Fruit fly (Drosophila melanogaster) whole organism, embryonic: Measurements from ENCODE around the gene Tmhs.
A peak's percentile ranks its signal among the peaks of the same experiment; 100 is the strongest.

Experiments used
- Adf1 ChIP-seq: fragments of 200-800 bp; sonication (Bioruptor generic); IDR thresholded peaks from 2 replicates; pipeline ENCODE4 v1.3.6; 2022; ENCODE audit warnings: missing biosample characterization, missing genetic modification characterization
- Asciz ChIP-seq: fragments of 200-800 bp; sonication (Bioruptor generic); optimal IDR thresholded peaks from 2 replicates; lab custom pipeline; 2017; ENCODE audit warnings: missing biosample characterization, mild to moderate bottlenecking, missing genetic modification characterization, missing genetic modification reagents
- CG10321 ChIP-seq: fragments of 200-800 bp; sonication (Bioruptor generic); IDR thresholded peaks from 2 replicates; pipeline ENCODE4 v1.3.6; 2022; ENCODE audit warnings: missing biosample characterization, missing genetic modification characterization
- CG11560 ChIP-seq: fragments of 200-800 bp; sonication (Bioruptor generic); IDR thresholded peaks from 3 replicates; pipeline ENCODE4 v1.3.6; 2022; ENCODE audit warnings: missing biosample characterization, missing genetic modification characterization
- CG12104 ChIP-seq: fragments of 200-800 bp; sonication (Bioruptor generic); optimal IDR thresholded peaks from 3 replicates; lab custom pipeline; 2016; ENCODE audit warnings: missing biosample characterization, missing genetic modification characterization
- CG12219 ChIP-seq: fragments of 200-800 bp; sonication (Bioruptor generic); optimal IDR thresholded peaks from 3 replicates; lab custom pipeline; 2018; ENCODE audit warnings: missing biosample characterization, mild to moderate bottlenecking, missing genetic modification characterization
- CG12744 ChIP-seq: fragments of 200-800 bp; sonication (Bioruptor generic); optimal IDR thresholded peaks from 2 replicates; lab custom pipeline; 2016; ENCODE audit warnings: missing biosample characterization, missing genetic modification characterization
- CG13287 ChIP-seq: fragments of 200-800 bp; sonication (Bioruptor generic); IDR thresholded peaks from 2 replicates; pipeline ENCODE4 v1.3.6; 2022; ENCODE audit warnings: missing biosample characterization, missing genetic modification characterization; ENCODE audit not compliant: partially characterized antibody
- CG15073 ChIP-seq: fragments of 200-800 bp; sonication (Bioruptor generic); optimal IDR thresholded peaks from 2 replicates; lab custom pipeline; 2016; ENCODE audit warnings: missing biosample characterization, missing genetic modification characterization
- CG18011 ChIP-seq: fragments of 200-800 bp; sonication (Bioruptor generic); optimal IDR thresholded peaks from 2 replicates; lab custom pipeline; 2017; ENCODE audit warnings: missing biosample characterization, missing genetic modification characterization, mild to moderate bottlenecking, moderate library complexity, missing genotype
- CG1832 ChIP-seq: fragments of 200-800 bp; sonication (Bioruptor generic); optimal IDR thresholded peaks from 2 replicates; lab custom pipeline; 2017; ENCODE audit warnings: missing biosample characterization, mild to moderate bottlenecking, missing genetic modification characterization, inconsistent platforms
- CG2116 ChIP-seq: fragments of 200-800 bp; sonication (Bioruptor generic); optimal IDR thresholded peaks from 3 replicates; lab custom pipeline; 2018; ENCODE audit warnings: missing biosample characterization, mild to moderate bottlenecking, missing genetic modification characterization
- CG30020 ChIP-seq: fragments of 200-800 bp; optimal IDR thresholded peaks from 2 replicates; lab custom pipeline; 2019; ENCODE audit warnings: missing biosample characterization, mild to moderate bottlenecking, missing genetic modification characterization, moderate library complexity
- CG30431 ChIP-seq: fragments of 200-800 bp; sonication (Bioruptor generic); optimal IDR thresholded peaks from 2 replicates; lab custom pipeline; 2017; ENCODE audit warnings: missing biosample characterization, missing genetic modification characterization
- CG3065 ChIP-seq: fragments of 200-800 bp; sonication (Bioruptor generic); optimal IDR thresholded peaks from 2 replicates; lab custom pipeline; 2016; ENCODE audit warnings: missing biosample characterization, missing genetic modification characterization
- CG4328 ChIP-seq: fragments of 200-800 bp; sonication (Bioruptor generic); optimal IDR thresholded peaks from 3 replicates; lab custom pipeline; 2017; ENCODE audit warnings: missing biosample characterization, missing genetic modification reagents, missing genetic modification characterization
- CG5180 ChIP-seq: fragments of 200-800 bp; sonication (Bioruptor generic); optimal IDR thresholded peaks from 3 replicates; lab custom pipeline; 2017; ENCODE audit warnings: missing biosample characterization, missing genetic modification characterization, mild to moderate bottlenecking, moderate library complexity, missing genetic modification reagents
- CG7357 ChIP-seq: fragments of 200-800 bp; sonication (Bioruptor generic); IDR thresholded peaks from 3 replicates; pipeline ENCODE4 v1.3.6; 2022; ENCODE audit warnings: missing biosample characterization, missing genetic modification characterization
- CG7745 ChIP-seq: fragments of 200-800 bp; sonication (Bioruptor generic); optimal IDR thresholded peaks from 2 replicates; lab custom pipeline; 2018; ENCODE audit warnings: missing biosample characterization, mild to moderate bottlenecking, missing genetic modification characterization, moderate library complexity
- CG9932 ChIP-seq: fragments of 200-800 bp; sonication (Bioruptor generic); IDR thresholded peaks from 2 replicates; pipeline ENCODE4 v1.3.6; 2022; ENCODE audit warnings: missing biosample characterization, missing genetic modification characterization
- Doc3 ChIP-seq: fragments of 200-800 bp; sonication (Bioruptor generic); IDR thresholded peaks from 3 replicates; pipeline ENCODE4 v1.3.6; 2022; ENCODE audit warnings: missing biosample characterization, missing genetic modification characterization; ENCODE audit not compliant: partially characterized antibody
- Gsc ChIP-seq: fragments of 200-800 bp; sonication (Bioruptor generic); IDR thresholded peaks from 2 replicates; pipeline ENCODE4 v1.3.6; 2022; ENCODE audit warnings: missing biosample characterization, missing genetic modification characterization
- HHEX ChIP-seq: fragments of 200-800 bp; sonication (Bioruptor generic); optimal IDR thresholded peaks from 3 replicates; lab custom pipeline; 2017; ENCODE audit warnings: missing biosample characterization, mild to moderate bottlenecking, missing genetic modification characterization, missing genetic modification reagents
- HLH54F ChIP-seq: fragments of 200-800 bp; sonication (Bioruptor generic); optimal IDR thresholded peaks from 3 replicates; lab custom pipeline; 2016; ENCODE audit warnings: missing biosample characterization, missing genetic modification characterization
- Hr78 ChIP-seq, 2 experiments: fragments of 200-800 bp in 1 of 2; fragments of >200 bp in 1 of 2; sonication (Bioruptor generic) in 1 of 2; optimal IDR thresholded peaks; 2 replicates each; lab custom pipeline; 2017 to 2019; ENCODE audit warnings: missing biosample characterization in 2 of 2, missing genetic modification characterization in 2 of 2, mild to moderate bottlenecking in 1 of 2, moderate library complexity in 1 of 2
- Lpt ChIP-seq: fragments of >200 bp; optimal IDR thresholded peaks from 2 replicates; lab custom pipeline; 2018; ENCODE audit warnings: missing biosample characterization, missing genetic modification characterization
- Mrtf ChIP-seq: fragments of 200-800 bp; sonication (Bioruptor generic); IDR thresholded peaks from 3 replicates; pipeline ENCODE4 v1.3.6; 2022; ENCODE audit warnings: missing biosample characterization, missing genetic modification characterization
- Nf-YC ChIP-seq: fragments of 200-800 bp; optimal IDR thresholded peaks from 3 replicates; lab custom pipeline; 2019; ENCODE audit warnings: missing biosample characterization, mild to moderate bottlenecking, missing genetic modification characterization, moderate library complexity
- Oli ChIP-seq: fragments of 200-800 bp; sonication (Bioruptor generic); optimal IDR thresholded peaks from 2 replicates; lab custom pipeline; 2018; ENCODE audit warnings: missing biosample characterization, mild to moderate bottlenecking, missing genetic modification characterization, moderate library complexity
- Optix ChIP-seq: fragments of 200-800 bp; sonication (Bioruptor generic); IDR thresholded peaks from 3 replicates; pipeline ENCODE4 v1.3.6; 2022; ENCODE audit warnings: missing biosample characterization, missing genetic modification characterization
- PHDP ChIP-seq: fragments of 200-800 bp; sonication (Bioruptor generic); optimal IDR thresholded peaks from 3 replicates; lab custom pipeline; 2018; ENCODE audit warnings: missing biosample characterization, mild to moderate bottlenecking, missing genetic modification characterization, moderate library complexity
- Ravus ChIP-seq: fragments of 200-800 bp; sonication (Bioruptor generic); IDR thresholded peaks from 2 replicates; pipeline ENCODE4 v1.3.6; 2022; ENCODE audit warnings: missing biosample characterization, missing genetic modification characterization
- Sox102F ChIP-seq: fragments of 200-800 bp; sonication (Bioruptor generic); optimal IDR thresholded peaks from 2 replicates; lab custom pipeline; 2018; ENCODE audit warnings: missing biosample characterization, mild to moderate bottlenecking, missing genetic modification characterization, moderate library complexity
- Tbp ChIP-seq: fragments of >200 bp; optimal IDR thresholded peaks from 2 replicates; lab custom pipeline; 2018; ENCODE audit warnings: missing biosample characterization, missing genetic modification characterization
- Vsx1 ChIP-seq: fragments of 200-800 bp; sonication (Bioruptor generic); optimal IDR thresholded peaks from 2 replicates; lab custom pipeline; 2017; ENCODE audit warnings: missing biosample characterization, mild to moderate bottlenecking, missing genetic modification characterization, missing genetic modification reagents
- ara ChIP-seq: fragments of 200-800 bp; sonication (Bioruptor generic); IDR thresholded peaks from 2 replicates; pipeline ENCODE4 v1.3.6; 2022; ENCODE audit warnings: missing biosample characterization, missing genetic modification characterization
- ash1 ChIP-seq: fragments of 200-800 bp; sonication (Bioruptor generic); optimal IDR thresholded peaks from 2 replicates; lab custom pipeline; 2018; ENCODE audit warnings: missing biosample characterization, mild to moderate bottlenecking, missing genetic modification characterization
- cad ChIP-seq: fragments of >200 bp; optimal IDR thresholded peaks from 2 replicates; lab custom pipeline; 2017; ENCODE audit warnings: missing biosample characterization, missing genetic modification characterization
- cato ChIP-seq: fragments of 200-800 bp; sonication (Bioruptor generic); optimal IDR thresholded peaks from 2 replicates; lab custom pipeline; 2016; ENCODE audit warnings: missing biosample characterization, missing genetic modification characterization, borderline replicate concordance
- ind ChIP-seq: fragments of 200-800 bp; sonication (Bioruptor generic); optimal IDR thresholded peaks from 3 replicates; lab custom pipeline; 2016; ENCODE audit warnings: missing biosample characterization, missing genetic modification characterization
- klu ChIP-seq: fragments of 200-800 bp; sonication (Bioruptor generic); IDR thresholded peaks from 2 replicates; pipeline ENCODE4 v1.3.6; 2022; ENCODE audit warnings: missing biosample characterization, missing genetic modification characterization
- lmd ChIP-seq: fragments of 200-800 bp; sonication (Bioruptor generic); IDR thresholded peaks from 2 replicates; pipeline ENCODE4 v1.3.6; 2022; ENCODE audit warnings: missing biosample characterization, missing genetic modification characterization
- mam ChIP-seq: fragments of 200-800 bp; sonication (Bioruptor generic); optimal IDR thresholded peaks from 3 replicates; lab custom pipeline; 2016; ENCODE audit warnings: missing biosample characterization, missing genetic modification characterization
- sens-2 ChIP-seq: fragments of 200-800 bp; sonication (Bioruptor generic); IDR thresholded peaks from 2 replicates; pipeline ENCODE4 v1.3.6; 2022; ENCODE audit warnings: missing biosample characterization, missing genetic modification characterization
- sisA ChIP-seq: fragments of 200-800 bp; sonication (Bioruptor generic); IDR thresholded peaks from 2 replicates; pipeline ENCODE4 v1.3.6; 2022; ENCODE audit warnings: missing biosample characterization, missing genetic modification characterization
- sna ChIP-seq: fragments of 200-800 bp; sonication (Bioruptor generic); IDR thresholded peaks from 2 replicates; pipeline ENCODE4 v1.3.6; 2022; ENCODE audit warnings: missing biosample characterization, missing genetic modification characterization; ENCODE audit not compliant: partially characterized antibody
- wek ChIP-seq: fragments of 200-800 bp; sonication (Bioruptor generic); optimal IDR thresholded peaks from 3 replicates; lab custom pipeline; 2018; ENCODE audit warnings: missing biosample characterization, mild to moderate bottlenecking, missing genetic modification characterization, moderate library complexity
- yki ChIP-seq: fragments of >200 bp; optimal IDR thresholded peaks from 3 replicates; lab custom pipeline; 2018
- zen2 ChIP-seq: fragments of 200-800 bp; sonication (Bioruptor generic); IDR thresholded peaks from 3 replicates; pipeline ENCODE4 v1.3.6; 2022; ENCODE audit warnings: missing biosample characterization, missing genetic modification characterization; ENCODE audit not compliant: partially characterized antibody

Tmhs gene

DNA sequence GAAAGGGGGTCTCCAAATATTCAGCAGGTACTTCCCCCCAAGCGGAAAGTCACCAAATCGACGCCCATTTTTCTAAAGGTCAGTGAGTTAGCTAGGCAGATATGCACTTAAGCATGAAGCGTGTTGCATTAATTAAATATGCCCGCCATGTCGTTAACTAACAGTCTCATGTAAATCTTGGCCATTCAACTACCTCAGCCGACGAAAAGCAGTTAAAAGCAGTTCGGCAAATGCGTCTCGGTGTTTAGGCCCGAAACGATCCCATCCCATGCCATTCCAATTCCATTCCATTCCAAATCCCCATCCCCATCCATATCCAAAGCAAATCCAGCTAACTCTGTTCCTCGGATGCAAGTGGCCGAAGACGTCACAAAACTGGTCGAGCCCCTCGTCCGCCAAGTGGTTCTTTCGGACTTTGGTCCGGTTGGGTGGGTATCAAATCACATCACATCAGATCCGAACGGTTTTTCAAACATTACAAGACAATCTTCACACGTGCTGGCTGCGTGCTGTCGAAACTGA, 54.6 kb downstream of the Tmhs start (continued):
- TF ChIP-seq CG12104 (GFP tag; lab: Kevin White, UChicago), result no peak
- TF ChIP-seq CG1832 (GFP tag; lab: Kevin White, UChicago), result no peak
- TF ChIP-seq Lpt (GFP tag; lab: Kevin White, UChicago), result no peak
- TF ChIP-seq CG2116, result no peak
- TF ChIP-seq CG12219, result no peak
- no peak for TF ChIP-seq mam (GFP tag; lab: Kevin White, UChicago)
- TF ChIP-seq PHDP, result no peak

DNA sequence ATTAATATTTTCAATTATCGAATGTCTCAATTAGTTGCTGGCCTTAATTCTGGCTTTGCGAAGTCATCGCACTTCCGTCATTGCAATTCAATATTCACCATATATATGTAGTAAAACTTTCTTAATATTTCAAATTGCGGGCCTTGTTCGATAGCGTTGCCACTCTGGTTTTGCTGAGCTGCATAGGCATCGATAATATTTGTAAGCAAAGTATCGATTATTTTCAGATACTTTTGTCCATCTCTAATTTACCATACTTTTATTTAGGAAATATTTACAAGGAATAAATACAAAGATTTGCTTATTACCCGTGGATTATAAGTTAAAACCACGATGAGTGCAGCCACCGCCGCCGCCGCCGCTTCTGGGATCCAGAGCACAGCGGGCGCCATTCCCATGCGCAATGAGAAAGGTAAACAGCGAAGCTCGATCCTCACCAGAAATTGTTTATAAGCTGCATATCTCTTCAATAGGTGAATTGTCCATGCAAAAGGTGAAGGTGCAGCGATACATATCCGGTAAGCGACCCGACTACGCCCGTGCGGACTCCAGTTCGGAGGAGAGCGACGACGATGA, 55.5 kb downstream of the Tmhs start, which contains the start of gene Mfap1:
Gene Mfap1, plus strand, starts transcription at position 226 of the 576 bp plus-strand sequence.
- TF ChIP-seq CG30431 (GFP tag; lab: Kevin White, UChicago), result no peak
- peak; percentile 29; the same call in 1 of the 2 replicates for TF ChIP-seq CG9932 (GFP tag; lab: Robert Waterston, UW)
- no peak for TF ChIP-seq CG4328
- no peak for TF ChIP-seq sens-2 (GFP tag; lab: Robert Waterston, UW)
- TF ChIP-seq CG30020, result no peak
- no peak for TF ChIP-seq Sox102F
- no peak; the same call in 2 of the 3 replicates for TF ChIP-seq zen2 (GFP tag; lab: Robert Waterston, UW)
- TF ChIP-seq Hr78 (GFP tag; optimal IDR thresholded peaks at IDR 0.05; lab: Kevin White, UChicago), result no peak
- TF ChIP-seq Asciz (GFP tag; lab: Kevin White, UChicago), result no peak
- no peak for TF ChIP-seq CG7745 (tag; lab: Kevin White, UChicago)
- no peak for TF ChIP-seq cad (GFP tag; lab: Kevin White, UChicago)
- TF ChIP-seq sna (GFP tag; lab: Robert Waterston, UW), result 0 out of 2 replicates have a peak, but pooled peaks have one; percentile 15
- no peak for TF ChIP-seq ash1
- no peak for TF ChIP-seq yki (lab: Kevin White, UChicago)
- no peak for TF ChIP-seq wek (GFP tag; lab: Kevin White, UChicago)
- no peak for TF ChIP-seq sisA (GFP tag; lab: Robert Waterston, UW)
- no peak for TF ChIP-seq lmd (GFP tag; lab: Robert Waterston, UW)
- TF ChIP-seq HHEX (GFP tag; lab: Kevin White, UChicago), result no peak
- TF ChIP-seq CG7357 (GFP tag; lab: Robert Waterston, UW), result no peak
- TF ChIP-seq CG10321 (GFP tag; lab: Robert Waterston, UW), result no peak
- no peak for TF ChIP-seq CG5180 (GFP tag; lab: Kevin White, UChicago)
- no peak for TF ChIP-seq Optix (GFP tag; lab: Robert Waterston, UW)
- TF ChIP-seq ind (GFP tag; lab: Kevin White, UChicago), result no peak
- TF ChIP-seq Ravus (GFP tag; lab: Robert Waterston, UW), result no peak
- no peak for TF ChIP-seq cato
- TF ChIP-seq Tbp (GFP tag; lab: Kevin White, UChicago), result no peak
- TF ChIP-seq Nf-YC (tag; lab: Kevin White, UChicago), result no peak
- TF ChIP-seq CG18011 (GFP tag; lab: Kevin White, UChicago), result no peak
- TF ChIP-seq Mrtf (GFP tag; lab: Robert Waterston, UW), result no peak
- peak; percentile 66 for TF ChIP-seq Doc3 (GFP tag; lab: Robert Waterston, UW)
- no peak for TF ChIP-seq Vsx1 (GFP tag; lab: Kevin White, UChicago)
- no peak for TF ChIP-seq klu (GFP tag; lab: Robert Waterston, UW)
- TF ChIP-seq HLH54F (GFP tag; lab: Kevin White, UChicago), result no peak
- TF ChIP-seq CG3065, result no peak
- TF ChIP-seq CG13287 (GFP tag; lab: Robert Waterston, UW), result peak; percentile 85
- no peak for TF ChIP-seq CG12744 (GFP tag; lab: Kevin White, UChicago)
- no peak for TF ChIP-seq CG15073 (GFP tag; lab: Kevin White, UChicago)
- TF ChIP-seq Gsc (GFP tag; lab: Robert Waterston, UW), result no peak
- no peak for TF ChIP-seq Oli (tag; lab: Kevin White, UChicago)
- no peak for TF ChIP-seq ara (GFP tag; lab: Robert Waterston, UW)
- no peak for TF ChIP-seq CG11560 (tag; lab: Robert Waterston, UW)
- no peak for TF ChIP-seq CG12219
- no peak for TF ChIP-seq Adf1
